Fruit fly (Drosophila melanogaster): ENCODE data around the gene Sarm.

DNA sequence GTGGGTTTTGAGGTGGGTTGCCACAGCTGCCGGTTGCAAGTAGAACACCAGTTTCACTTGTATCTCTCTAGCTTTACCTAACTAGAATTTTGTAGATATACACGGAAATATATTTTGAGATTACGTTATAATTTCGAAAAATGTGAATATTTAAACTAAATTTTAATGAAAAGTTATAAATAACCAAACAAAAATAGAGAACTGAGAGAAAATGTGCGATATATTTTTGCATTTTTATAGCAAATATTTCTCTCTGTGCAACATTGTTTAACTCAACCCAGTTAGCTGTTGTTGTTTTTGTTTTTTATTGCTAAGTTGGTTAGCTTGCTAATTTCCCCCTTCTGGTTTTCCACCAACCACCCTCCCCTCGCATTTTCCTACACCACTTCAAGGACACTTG is 20.1 kb upstream of the Sarm start:
- TF ChIP-seq usp (GFP tag; optimal IDR thresholded peaks at IDR 0.05) (no peak), Dll (optimal IDR thresholded peaks at IDR 0.05) (no peak), CG8478 (optimal IDR thresholded peaks at IDR 0.05) (no peak), psq (optimal IDR thresholded peaks at IDR 0.05) (no peak), pan (optimal IDR thresholded peaks at IDR 0.05) (no peak)

Measured in whole organism.